Fruit fly (Drosophila melanogaster) whole organism, embryonic: ENCODE data around the gene wds.

Source experiments
- Bgb ChIP-seq: fragments of 200-800 bp; sonication (Bioruptor generic); IDR thresholded peaks from 2 replicates; pipeline ENCODE4 v1.3.6; 2022; ENCODE audit warnings: missing biosample characterization, missing genetic modification characterization; ENCODE audit not compliant: partially characterized antibody
- CG10321 ChIP-seq: fragments of 200-800 bp; sonication (Bioruptor generic); IDR thresholded peaks from 2 replicates; pipeline ENCODE4 v1.3.6; 2022; ENCODE audit warnings: missing biosample characterization, missing genetic modification characterization
- CG10654 ChIP-seq: fragments of 200-800 bp; sonication (Bioruptor generic); optimal IDR thresholded peaks from 2 replicates; lab custom pipeline; 2016; ENCODE audit warnings: missing biosample characterization, missing genetic modification characterization
- CG10959 ChIP-seq: fragments of 200-800 bp; sonication (Bioruptor generic); IDR thresholded peaks from 2 replicates; pipeline ENCODE4 v1.3.6; 2022; ENCODE audit warnings: missing biosample characterization, missing genetic modification characterization
- CG11093 ChIP-seq: fragments of 200-800 bp; sonication (Bioruptor generic); IDR thresholded peaks from 3 replicates; pipeline ENCODE4 v1.3.6; 2022; ENCODE audit warnings: missing biosample characterization, missing genetic modification characterization
- CG12219 ChIP-seq: fragments of 200-800 bp; sonication (Bioruptor generic); optimal IDR thresholded peaks from 3 replicates; lab custom pipeline; 2018; ENCODE audit warnings: missing biosample characterization, mild to moderate bottlenecking, missing genetic modification characterization
- CG15514 ChIP-seq: fragments of 200-800 bp; sonication (Bioruptor generic); optimal IDR thresholded peaks from 3 replicates; lab custom pipeline; 2017; ENCODE audit warnings: missing biosample characterization, missing genetic modification characterization, mild to moderate bottlenecking, moderate library complexity, missing genetic modification reagents
- CG15696 ChIP-seq: fragments of 200-800 bp; sonication (Bioruptor generic); optimal IDR thresholded peaks from 2 replicates; lab custom pipeline; 2019; ENCODE audit warnings: missing biosample characterization, mild to moderate bottlenecking, missing genetic modification characterization, moderate library complexity
- CG1647 ChIP-seq: fragments of 200-800 bp; sonication (Bioruptor generic); optimal IDR thresholded peaks from 3 replicates; lab custom pipeline; 2016; ENCODE audit warnings: missing biosample characterization, missing genetic modification characterization
- CG16813 ChIP-seq: fragments of 200-800 bp; sonication (Bioruptor generic); IDR thresholded peaks from 3 replicates; pipeline ENCODE4 v1.3.6; 2022; ENCODE audit warnings: missing biosample characterization, missing genetic modification characterization; ENCODE audit not compliant: partially characterized antibody
- CG17612 ChIP-seq: fragments of 200-800 bp; sonication (Bioruptor generic); IDR thresholded peaks from 2 replicates; pipeline ENCODE4 v1.3.6; 2022; ENCODE audit warnings: missing biosample characterization, missing genetic modification characterization
- CG17802 ChIP-seq: fragments of 200-800 bp; sonication (Bioruptor generic); optimal IDR thresholded peaks from 2 replicates; lab custom pipeline; 2018; ENCODE audit warnings: missing biosample characterization, mild to moderate bottlenecking, missing genetic modification characterization, moderate library complexity
- CG18262 ChIP-seq: fragments of 200-800 bp; optimal IDR thresholded peaks from 3 replicates; lab custom pipeline; 2019; ENCODE audit warnings: missing biosample characterization, mild to moderate bottlenecking, missing genetic modification characterization, moderate library complexity
- CG34376 ChIP-seq: fragments of 200-800 bp; sonication (Bioruptor generic); optimal IDR thresholded peaks from 2 replicates; lab custom pipeline; 2018; ENCODE audit warnings: missing biosample characterization, mild to moderate bottlenecking, missing genetic modification characterization
- CG34422 ChIP-seq: fragments of 200-800 bp; sonication (Bioruptor generic); IDR thresholded peaks from 3 replicates; pipeline ENCODE4 v1.3.6; 2022; ENCODE audit warnings: missing biosample characterization, missing genetic modification characterization
- CG3726 ChIP-seq: fragments of 200-800 bp; sonication (Bioruptor generic); IDR thresholded peaks from 3 replicates; pipeline ENCODE4, ENCODE4 v1.3.6; 2022; ENCODE audit warnings: missing biosample characterization, missing genetic modification characterization
- CG42726 ChIP-seq: fragments of 200-800 bp; sonication (Bioruptor generic); IDR thresholded peaks from 2 replicates; pipeline ENCODE4 v1.3.6; 2022; ENCODE audit warnings: missing biosample characterization, missing genetic modification characterization; ENCODE audit not compliant: partially characterized antibody
- CG4282 ChIP-seq: fragments of 200-800 bp; sonication (Bioruptor generic); optimal IDR thresholded peaks from 2 replicates; lab custom pipeline; 2016; ENCODE audit warnings: missing biosample characterization, missing genetic modification characterization
- CG4404 ChIP-seq: fragments of 200-800 bp; sonication (Bioruptor generic); IDR thresholded peaks from 2 replicates; pipeline ENCODE4 v1.3.6; 2022; ENCODE audit warnings: missing biosample characterization, missing genetic modification characterization
- CG4617 ChIP-seq: fragments of 200-800 bp; sonication (Bioruptor generic); optimal IDR thresholded peaks from 3 replicates; lab custom pipeline; 2016; ENCODE audit warnings: missing biosample characterization, missing genetic modification characterization, borderline replicate concordance
- CG6175 ChIP-seq: fragments of 200-800 bp; sonication (Bioruptor generic); IDR thresholded peaks from 3 replicates; pipeline ENCODE4 v1.3.6; 2022; ENCODE audit warnings: missing biosample characterization, missing genetic modification characterization
- CG6765 ChIP-seq: fragments of 200-800 bp; sonication (Bioruptor generic); optimal IDR thresholded peaks from 3 replicates; lab custom pipeline; 2017; ENCODE audit warnings: missing biosample characterization, mild to moderate bottlenecking, missing genetic modification characterization
- CG9437 ChIP-seq: fragments of 200-800 bp; sonication (Bioruptor generic); optimal IDR thresholded peaks from 2 replicates; lab custom pipeline; 2018; ENCODE audit warnings: missing biosample characterization, mild to moderate bottlenecking, missing genetic modification characterization
- CG9727 ChIP-seq: fragments of 200-800 bp; sonication (Bioruptor generic); optimal IDR thresholded peaks from 3 replicates; lab custom pipeline; 2017; ENCODE audit warnings: missing biosample characterization, mild to moderate bottlenecking, missing genetic modification characterization
- Chrac-16 ChIP-seq: fragments of 200-800 bp; sonication (Bioruptor generic); optimal IDR thresholded peaks from 3 replicates; lab custom pipeline; 2016; ENCODE audit warnings: missing biosample characterization, missing genetic modification characterization
- CkIIα-i1 ChIP-seq: fragments of 200-800 bp; sonication (Bioruptor generic); IDR thresholded peaks from 2 replicates; pipeline ENCODE4 v1.3.6; 2022; ENCODE audit warnings: missing biosample characterization, missing genetic modification characterization
- Dad ChIP-seq: fragments of 200-800 bp; sonication (Bioruptor generic); optimal IDR thresholded peaks from 3 replicates; lab custom pipeline; 2016; ENCODE audit warnings: missing biosample characterization, missing genetic modification characterization
- Dbx ChIP-seq: fragments of 200-800 bp; sonication (Bioruptor generic); IDR thresholded peaks from 3 replicates; pipeline ENCODE4 v1.3.6; 2022; ENCODE audit warnings: missing biosample characterization, missing genetic modification characterization
- Dip3 ChIP-seq: fragments of 200-800 bp; sonication (Bioruptor generic); optimal IDR thresholded peaks from 3 replicates; lab custom pipeline; 2016; ENCODE audit warnings: missing biosample characterization, missing genetic modification characterization
- Fer1 ChIP-seq: fragments of 200-800 bp; sonication (Bioruptor generic); optimal IDR thresholded peaks from 2 replicates; lab custom pipeline; 2017; ENCODE audit warnings: missing biosample characterization, mild to moderate bottlenecking, missing genetic modification characterization
- Fer2 ChIP-seq: fragments of 200-800 bp; sonication (Bioruptor generic); optimal IDR thresholded peaks from 2 replicates; lab custom pipeline; 2018; ENCODE audit warnings: missing biosample characterization, mild to moderate bottlenecking, missing genetic modification characterization, moderate library complexity
- Fer3 ChIP-seq: fragments of 200-800 bp; sonication (Bioruptor generic); optimal IDR thresholded peaks from 2 replicates; lab custom pipeline; 2018; ENCODE audit warnings: missing biosample characterization, mild to moderate bottlenecking, missing genetic modification characterization, moderate library complexity
- Gsc ChIP-seq: fragments of 200-800 bp; sonication (Bioruptor generic); IDR thresholded peaks from 2 replicates; pipeline ENCODE4 v1.3.6; 2022; ENCODE audit warnings: missing biosample characterization, missing genetic modification characterization
- Hr39 ChIP-seq: fragments of >200 bp; optimal IDR thresholded peaks from 2 replicates; lab custom pipeline; 2017
- Lim3 ChIP-seq: fragments of 200-800 bp; sonication (Bioruptor generic); IDR thresholded peaks from 2 replicates; pipeline ENCODE4 v1.3.6; 2022; ENCODE audit warnings: missing biosample characterization, missing genetic modification characterization
- Mad ChIP-seq: fragments of 200-800 bp; sonication (Bioruptor generic); optimal IDR thresholded peaks from 2 replicates; lab custom pipeline; 2016; ENCODE audit warnings: missing biosample characterization, missing genetic modification characterization
- Ravus ChIP-seq: fragments of 200-800 bp; sonication (Bioruptor generic); IDR thresholded peaks from 2 replicates; pipeline ENCODE4 v1.3.6; 2022; ENCODE audit warnings: missing biosample characterization, missing genetic modification characterization
- Sox100B ChIP-seq: fragments of 200-800 bp; sonication (Bioruptor generic); optimal IDR thresholded peaks from 3 replicates; lab custom pipeline; 2018; ENCODE audit warnings: missing biosample characterization, mild to moderate bottlenecking, missing genetic modification characterization
- ase ChIP-seq: fragments of 200-800 bp; sonication (Bioruptor generic); IDR thresholded peaks from 3 replicates; pipeline ENCODE4 v1.3.6; 2022; ENCODE audit warnings: missing biosample characterization, missing genetic modification characterization
- az2 ChIP-seq: fragments of 200-800 bp; sonication (Bioruptor generic); optimal IDR thresholded peaks from 3 replicates; lab custom pipeline; 2016; ENCODE audit warnings: missing biosample characterization, missing genetic modification characterization
- bcd ChIP-seq: fragments of 200-800 bp; sonication (Bioruptor generic); optimal IDR thresholded peaks from 2 replicates; lab custom pipeline; 2017; ENCODE audit warnings: missing biosample characterization, mild to moderate bottlenecking, missing genetic modification characterization
- cato ChIP-seq: fragments of 200-800 bp; sonication (Bioruptor generic); optimal IDR thresholded peaks from 2 replicates; lab custom pipeline; 2016; ENCODE audit warnings: missing biosample characterization, missing genetic modification characterization, borderline replicate concordance
- crc ChIP-seq: fragments of 200-800 bp; sonication (Bioruptor generic); optimal IDR thresholded peaks from 2 replicates; lab custom pipeline; 2016; ENCODE audit warnings: missing biosample characterization, missing genetic modification characterization
- gcm ChIP-seq: fragments of 200-800 bp; sonication (Bioruptor generic); optimal IDR thresholded peaks from 2 replicates; lab custom pipeline; 2019; ENCODE audit warnings: missing biosample characterization, mild to moderate bottlenecking, missing genetic modification characterization, moderate library complexity
- hb ChIP-seq: fragments of 200-800 bp; sonication (Bioruptor generic); IDR thresholded peaks from 3 replicates; pipeline ENCODE4 v1.3.6; 2022; ENCODE audit warnings: missing biosample characterization, missing genetic modification characterization; ENCODE audit not compliant: partially characterized antibody
- lbe ChIP-seq: fragments of 200-800 bp; sonication (Bioruptor generic); optimal IDR thresholded peaks from 2 replicates; lab custom pipeline; 2016; ENCODE audit warnings: missing biosample characterization, mild to moderate bottlenecking, missing genetic modification characterization
- prd ChIP-seq, 3 experiments: fragments of >200 bp in 2 of 3; fragments of 200-800 bp in 1 of 3; sonication (Bioruptor generic) in 1 of 3; optimal IDR thresholded peaks in 2 of 3; IDR thresholded peaks in 1 of 3; 2 replicates in 2 of 3; 3 replicates in 1 of 3; pipeline versions ENCODE4 v1.3.6 to Lab custom; 2017 to 2022; ENCODE audit warnings: missing biosample characterization in 1 of 3, missing genetic modification characterization in 1 of 3
- ranshi ChIP-seq: fragments of 200-800 bp; sonication (Bioruptor generic); IDR thresholded peaks from 2 replicates; pipeline ENCODE4 v1.3.6; 2022; ENCODE audit warnings: missing biosample characterization, missing genetic modification characterization
- sna ChIP-seq: fragments of 200-800 bp; sonication (Bioruptor generic); IDR thresholded peaks from 2 replicates; pipeline ENCODE4 v1.3.6; 2022; ENCODE audit warnings: missing biosample characterization, missing genetic modification characterization; ENCODE audit not compliant: partially characterized antibody
- twi ChIP-seq: fragments of 200-800 bp; optimal IDR thresholded peaks from 2 replicates; lab custom pipeline; 2019; ENCODE audit warnings: missing biosample characterization, mild to moderate bottlenecking, missing genetic modification characterization, moderate library complexity

The wds gene

dm6 chrX:2603851-2604505, 18.2 kb downstream of the wds start, which contains the start of the genes Klp3A and Zw10 (continued):
- peak; percentile 10 for TF ChIP-seq twi (tag; lab: Kevin White, UChicago)
- no peak for TF ChIP-seq CG10654 (GFP tag; lab: Kevin White, UChicago)
- no peak for TF ChIP-seq CG17802
- TF ChIP-seq CG15514 (GFP tag; lab: Kevin White, UChicago) = peak; percentile 46
- TF ChIP-seq CG1647 (GFP tag; lab: Kevin White, UChicago) = no peak
- TF ChIP-seq cato (GFP tag; lab: Kevin White, UChicago) = no peak
- TF ChIP-seq Ravus (GFP tag; lab: Robert Waterston, UW) = no peak
- TF ChIP-seq CG3726 (GFP tag; lab: Robert Waterston, UW) = no peak
- no peak for TF ChIP-seq CG4617 (GFP tag; lab: Kevin White, UChicago)
- peak; percentile 44; the same call in 1 of the 2 replicates for TF ChIP-seq Bgb (GFP tag; lab: Robert Waterston, UW)
- no peak for TF ChIP-seq CG11093 (GFP tag; lab: Robert Waterston, UW)
- TF ChIP-seq ase (GFP tag; lab: Robert Waterston, UW) = no peak
- no peak for TF ChIP-seq CG17612
- no peak for TF ChIP-seq Chrac-16 (GFP tag; lab: Kevin White, UChicago)
- TF ChIP-seq CG16813 = peak; percentile 70
- no peak for TF ChIP-seq CG34376 (GFP tag; lab: Kevin White, UChicago)
- TF ChIP-seq CG34422 = no peak
- no peak for TF ChIP-seq bcd
- no peak for TF ChIP-seq CG18262 (tag; lab: Kevin White, UChicago)
- TF ChIP-seq CG4404 (GFP tag; lab: Robert Waterston, UW) = no peak
- TF ChIP-seq Lim3 (GFP tag; lab: Robert Waterston, UW) = no peak
- no peak for TF ChIP-seq Fer3 (tag; lab: Kevin White, UChicago)
- TF ChIP-seq CkIIα-i1 (GFP tag; lab: Robert Waterston, UW) = no peak
- peak; percentile 63; the same call in 1 of the 2 replicates for TF ChIP-seq sna (GFP tag; lab: Robert Waterston, UW)
- TF ChIP-seq CG15696 (tag; lab: Kevin White, UChicago) = no peak
- TF ChIP-seq Fer1 (GFP tag; lab: Kevin White, UChicago) = no peak
- no peak for TF ChIP-seq ranshi (GFP tag; lab: Robert Waterston, UW)
- TF ChIP-seq prd (optimal IDR thresholded peaks at IDR 0.05; lab: Kevin White, UChicago) = no peak
- peak; percentile 19; the same call in 1 of the 3 replicates for TF ChIP-seq prd (GFP tag; IDR thresholded peaks at IDR 0.05; lab: Robert Waterston, UW)
- TF ChIP-seq CG12219 (GFP tag; lab: Kevin White, UChicago) = no peak
- no peak for TF ChIP-seq CG6765
- TF ChIP-seq crc = no peak
- no peak for TF ChIP-seq Fer2
- TF ChIP-seq gcm (GFP tag; lab: Kevin White, UChicago) = no peak
- no peak for TF ChIP-seq Dip3
- TF ChIP-seq CG42726 (GFP tag; lab: Robert Waterston, UW) = no peak
- no peak for TF ChIP-seq CG10959 (GFP tag; lab: Robert Waterston, UW)
- no peak for TF ChIP-seq Hr39 (lab: Kevin White, UChicago)
- TF ChIP-seq az2 = no peak
- TF ChIP-seq Mad (GFP tag; lab: Kevin White, UChicago) = no peak
- TF ChIP-seq Sox100B (GFP tag; lab: Kevin White, UChicago) = no peak
- TF ChIP-seq CG9727 (GFP tag; lab: Kevin White, UChicago) = peak; percentile 13
- no peak for TF ChIP-seq CG6175 (GFP tag; lab: Robert Waterston, UW)
- TF ChIP-seq CG4282 (GFP tag; lab: Kevin White, UChicago) = no peak
- no peak for TF ChIP-seq lbe (GFP tag; lab: Kevin White, UChicago)
- TF ChIP-seq Gsc (GFP tag; lab: Robert Waterston, UW) = no peak
- peak; percentile 70; the same call in 1 of the 3 replicates for TF ChIP-seq hb (GFP tag; lab: Robert Waterston, UW)
- no peak for TF ChIP-seq Dad (GFP tag; lab: Kevin White, UChicago)
- TF ChIP-seq Dbx (GFP tag; lab: Robert Waterston, UW) = no peak
- no peak for TF ChIP-seq CG9437 (GFP tag; lab: Kevin White, UChicago)
- no peak for TF ChIP-seq CG10321 (GFP tag; lab: Robert Waterston, UW)
